Fruit fly (Drosophila melanogaster) whole organism, embryonic: Measurements from ENCODE around the gene CG3604.

Experiments
- Asciz ChIP-seq: fragments of 200-800 bp; sonication (Bioruptor generic); optimal IDR thresholded peaks from 2 replicates; lab custom pipeline; 2017; ENCODE audit warnings: missing biosample characterization, mild to moderate bottlenecking, missing genetic modification characterization, missing genetic modification reagents
- CG10274 ChIP-seq: fragments of 200-800 bp; sonication (Bioruptor generic); optimal IDR thresholded peaks from 3 replicates; lab custom pipeline; 2017; ENCODE audit warnings: missing biosample characterization, mild to moderate bottlenecking, missing genetic modification characterization
- CG12391 ChIP-seq: fragments of 200-800 bp; sonication (Bioruptor generic); optimal IDR thresholded peaks from 3 replicates; lab custom pipeline; 2018; ENCODE audit warnings: missing biosample characterization, mild to moderate bottlenecking, missing genetic modification characterization, moderate library complexity
- CG12659 ChIP-seq: fragments of 200-800 bp; sonication (Bioruptor generic); optimal IDR thresholded peaks from 3 replicates; lab custom pipeline; 2017; ENCODE audit warnings: mild to moderate bottlenecking, missing biosample characterization, missing genetic modification reagents, missing genetic modification characterization
- CG12744 ChIP-seq: fragments of 200-800 bp; sonication (Bioruptor generic); optimal IDR thresholded peaks from 2 replicates; lab custom pipeline; 2016; ENCODE audit warnings: missing biosample characterization, missing genetic modification characterization
- CG15514 ChIP-seq: fragments of 200-800 bp; sonication (Bioruptor generic); optimal IDR thresholded peaks from 3 replicates; lab custom pipeline; 2017; ENCODE audit warnings: missing biosample characterization, missing genetic modification characterization, mild to moderate bottlenecking, moderate library complexity, missing genetic modification reagents
- CG18599 ChIP-seq: fragments of 200-800 bp; sonication (Bioruptor generic); optimal IDR thresholded peaks from 3 replicates; lab custom pipeline; 2017; ENCODE audit warnings: missing biosample characterization, missing genetic modification characterization, mild to moderate bottlenecking, moderate library complexity, missing genetic modification reagents
- CG30403 ChIP-seq: fragments of 200-800 bp; sonication (Bioruptor generic); optimal IDR thresholded peaks from 3 replicates; lab custom pipeline; 2016; ENCODE audit warnings: missing biosample characterization, missing genetic modification characterization
- CG33213 ChIP-seq: fragments of 200-800 bp; sonication (Bioruptor generic); optimal IDR thresholded peaks from 3 replicates; lab custom pipeline; 2016; ENCODE audit warnings: missing biosample characterization, missing genetic modification characterization
- CG3407 ChIP-seq: fragments of 200-800 bp; sonication (Bioruptor generic); optimal IDR thresholded peaks from 2 replicates; lab custom pipeline; 2018; ENCODE audit warnings: missing biosample characterization, mild to moderate bottlenecking, missing genetic modification characterization
- CG34376 ChIP-seq: fragments of 200-800 bp; sonication (Bioruptor generic); optimal IDR thresholded peaks from 2 replicates; lab custom pipeline; 2018; ENCODE audit warnings: missing biosample characterization, mild to moderate bottlenecking, missing genetic modification characterization
- CG6175 ChIP-seq: fragments of 200-800 bp; sonication (Bioruptor generic); IDR thresholded peaks from 3 replicates; pipeline ENCODE4 v1.3.6; 2022; ENCODE audit warnings: missing biosample characterization, missing genetic modification characterization
- CG6813 ChIP-seq: fragments of 200-800 bp; sonication (Bioruptor generic); optimal IDR thresholded peaks from 2 replicates; lab custom pipeline; 2017; ENCODE audit warnings: missing biosample characterization, missing genetic modification characterization, mild to moderate bottlenecking, moderate library complexity, missing genetic modification reagents
- CG6854 ChIP-seq: fragments of 200-800 bp; sonication (Bioruptor generic); optimal IDR thresholded peaks from 3 replicates; lab custom pipeline; 2017; ENCODE audit warnings: missing biosample characterization, mild to moderate bottlenecking, missing genetic modification characterization
- CkIIα-i1 ChIP-seq: fragments of 200-800 bp; sonication (Bioruptor generic); IDR thresholded peaks from 2 replicates; pipeline ENCODE4 v1.3.6; 2022; ENCODE audit warnings: missing biosample characterization, missing genetic modification characterization
- CoRest ChIP-seq: fragments of 200-800 bp; sonication (Bioruptor generic); optimal IDR thresholded peaks from 3 replicates; lab custom pipeline; 2018; ENCODE audit warnings: missing biosample characterization, mild to moderate bottlenecking, missing genetic modification characterization, moderate library complexity
- Dfd ChIP-seq, 2 experiments: fragments of >200 bp; optimal IDR thresholded peaks; 2 replicates each; lab custom pipeline; 2017; ENCODE audit warnings: missing biosample characterization in 2 of 2, missing genetic modification characterization in 2 of 2
- Fer3 ChIP-seq: fragments of 200-800 bp; sonication (Bioruptor generic); optimal IDR thresholded peaks from 2 replicates; lab custom pipeline; 2018; ENCODE audit warnings: missing biosample characterization, mild to moderate bottlenecking, missing genetic modification characterization, moderate library complexity
- Med ChIP-seq: fragments of 200-800 bp; sonication (Bioruptor generic); peaks from one replicate; lab custom pipeline; 2016; ENCODE audit warnings: missing biosample characterization, missing genetic modification characterization, mild to moderate bottlenecking, inconsistent platforms, moderate library complexity
- Neu2 ChIP-seq: fragments of 200-800 bp; sonication (Bioruptor generic); optimal IDR thresholded peaks from 3 replicates; lab custom pipeline; 2016; ENCODE audit warnings: missing biosample characterization, missing genetic modification characterization, borderline replicate concordance
- Oaz ChIP-seq: fragments of 200-800 bp; sonication (Bioruptor generic); IDR thresholded peaks from 2 replicates; pipeline ENCODE4 v1.3.6; 2022; ENCODE audit warnings: missing biosample characterization, missing genetic modification characterization
- Ptx1 ChIP-seq: fragments of 200-800 bp; sonication (Bioruptor generic); IDR thresholded peaks from 2 replicates; pipeline ENCODE4 v1.3.6; 2022; ENCODE audit warnings: missing biosample characterization, missing genetic modification characterization
- Sox100B ChIP-seq: fragments of 200-800 bp; sonication (Bioruptor generic); optimal IDR thresholded peaks from 3 replicates; lab custom pipeline; 2018; ENCODE audit warnings: missing biosample characterization, mild to moderate bottlenecking, missing genetic modification characterization
- Xrp1 ChIP-seq: fragments of 200-800 bp; sonication (Bioruptor generic); IDR thresholded peaks from 2 replicates; pipeline ENCODE4 v1.3.6; 2022; ENCODE audit warnings: missing biosample characterization, missing genetic modification characterization
- abd-A ChIP-seq: fragments of 200-800 bp; sonication (Bioruptor generic); optimal IDR thresholded peaks from 3 replicates; lab custom pipeline; 2019; ENCODE audit warnings: missing biosample characterization, mild to moderate bottlenecking, missing genetic modification characterization, moderate library complexity
- aop ChIP-seq: fragments of 200-800 bp; sonication (Bioruptor generic); IDR thresholded peaks from 2 replicates; pipeline ENCODE4 v1.3.6; 2022; ENCODE audit warnings: missing biosample characterization, missing genetic modification characterization
- ara ChIP-seq: fragments of 200-800 bp; sonication (Bioruptor generic); IDR thresholded peaks from 2 replicates; pipeline ENCODE4 v1.3.6; 2022; ENCODE audit warnings: missing biosample characterization, missing genetic modification characterization
- az2 ChIP-seq: fragments of 200-800 bp; sonication (Bioruptor generic); optimal IDR thresholded peaks from 3 replicates; lab custom pipeline; 2016; ENCODE audit warnings: missing biosample characterization, missing genetic modification characterization
- bcd ChIP-seq: fragments of 200-800 bp; sonication (Bioruptor generic); optimal IDR thresholded peaks from 2 replicates; lab custom pipeline; 2017; ENCODE audit warnings: missing biosample characterization, mild to moderate bottlenecking, missing genetic modification characterization
- bsh ChIP-seq, 2 experiments: fragments of 200-800 bp; sonication (Bioruptor generic); optimal IDR thresholded peaks; 2 replicates each; lab custom pipeline; 2017 to 2018; ENCODE audit warnings: mild to moderate bottlenecking in 2 of 2, missing biosample characterization in 2 of 2, missing genetic modification characterization in 2 of 2, moderate library complexity in 1 of 2
- cad ChIP-seq: fragments of >200 bp; optimal IDR thresholded peaks from 2 replicates; lab custom pipeline; 2017; ENCODE audit warnings: missing biosample characterization, missing genetic modification characterization
- cas ChIP-seq: fragments of 200-800 bp; sonication (Bioruptor generic); IDR thresholded peaks from 2 replicates; pipeline ENCODE4 v1.3.6; 2022; ENCODE audit warnings: missing biosample characterization, missing genetic modification characterization
- chinmo ChIP-seq: fragments of 200-800 bp; sonication (Bioruptor generic); IDR thresholded peaks from 4 replicates; pipeline ENCODE4 v1.3.6; 2022; ENCODE audit warnings: missing biosample characterization, missing genetic modification characterization; ENCODE audit not compliant: partially characterized antibody
- dmrt11E ChIP-seq: fragments of 200-800 bp; sonication (Bioruptor generic); optimal IDR thresholded peaks from 3 replicates; lab custom pipeline; 2018; ENCODE audit warnings: missing biosample characterization, mild to moderate bottlenecking, missing genetic modification characterization, moderate library complexity
- dpn ChIP-seq, 2 experiments: fragments of 200-800 bp; sonication (Bioruptor generic); optimal IDR thresholded peaks; 3 replicates each; lab custom pipeline; 2016; ENCODE audit warnings: missing biosample characterization in 2 of 2, missing genetic modification characterization in 2 of 2
- eve ChIP-seq, 2 experiments: fragments of >200 bp; optimal IDR thresholded peaks; 2 replicates each; lab custom pipeline; 2017; ENCODE audit warnings: missing biosample characterization in 2 of 2, missing genetic modification characterization in 2 of 2
- fu2 ChIP-seq: fragments of 200-800 bp; sonication (Bioruptor generic); optimal IDR thresholded peaks from 2 replicates; lab custom pipeline; 2016; ENCODE audit warnings: missing biosample characterization, missing genetic modification characterization
- hkb ChIP-seq, 2 experiments: fragments of 200-800 bp in 1 of 2; fragments of >200 bp in 1 of 2; sonication (Bioruptor generic) in 1 of 2; IDR thresholded peaks in 1 of 2; optimal IDR thresholded peaks in 1 of 2; 2 replicates each; pipeline versions ENCODE4 v1.3.6 to Lab custom; 2017 to 2022; ENCODE audit warnings: missing biosample characterization in 1 of 2, missing genetic modification characterization in 1 of 2
- kah ChIP-seq: fragments of 200-800 bp; sonication (Bioruptor generic); optimal IDR thresholded peaks from 2 replicates; lab custom pipeline; 2018; ENCODE audit warnings: missing biosample characterization, mild to moderate bottlenecking, missing genetic modification characterization
- kay ChIP-seq: fragments of 200-800 bp; sonication (Bioruptor generic); optimal IDR thresholded peaks from 2 replicates; lab custom pipeline; 2016; ENCODE audit warnings: missing biosample characterization, missing genetic modification characterization
- kni ChIP-seq: fragments of 200-800 bp; sonication (Bioruptor generic); optimal IDR thresholded peaks from 3 replicates; lab custom pipeline; 2017; ENCODE audit warnings: mild to moderate bottlenecking, missing biosample characterization, missing genetic modification reagents, missing genetic modification characterization
- knrl ChIP-seq: fragments of 200-800 bp; sonication (Bioruptor generic); IDR thresholded peaks from 3 replicates; pipeline ENCODE4 v1.3.6; 2022; ENCODE audit warnings: missing biosample characterization, missing genetic modification characterization; ENCODE audit not compliant: partially characterized antibody
- lilli ChIP-seq: fragments of 200-800 bp; sonication (Bioruptor generic); optimal IDR thresholded peaks from 3 replicates; lab custom pipeline; 2016; ENCODE audit warnings: missing biosample characterization, missing genetic modification characterization
- org-1 ChIP-seq: fragments of 200-800 bp; sonication (Bioruptor generic); optimal IDR thresholded peaks from 2 replicates; lab custom pipeline; 2017; ENCODE audit warnings: missing biosample characterization, missing genetic modification characterization
- pan ChIP-seq, 4 experiments: fragments of >200 bp in 3 of 4; fragments of 200-800 bp in 1 of 4; sonication (Bioruptor generic) in 1 of 4; optimal IDR thresholded peaks in 3 of 4; IDR thresholded peaks in 1 of 4; 2 replicates each; pipeline versions ENCODE4 v1.3.6 to Lab custom; 2017 to 2022; ENCODE audit warnings: missing biosample characterization in 2 of 4, missing genetic modification characterization in 2 of 4, mixed read lengths in 1 of 4
- scrt ChIP-seq: fragments of 200-800 bp; sonication (Bioruptor generic); optimal IDR thresholded peaks from 2 replicates; lab custom pipeline; 2018; ENCODE audit warnings: missing biosample characterization, mild to moderate bottlenecking, missing genetic modification characterization, moderate library complexity
- so ChIP-seq: fragments of 200-800 bp; sonication (Bioruptor generic); IDR thresholded peaks from 3 replicates; pipeline ENCODE4 v1.3.6; 2022; ENCODE audit warnings: missing biosample characterization, missing genetic modification characterization
- tap ChIP-seq: fragments of 200-800 bp; optimal IDR thresholded peaks from 3 replicates; lab custom pipeline; 2019; ENCODE audit warnings: missing biosample characterization, mild to moderate bottlenecking, missing genetic modification characterization, moderate library complexity

Gene CG3604

dm6 chr2L:3729635-3730034, 32.0 kb upstream of the CG3604 start:
- TF ChIP-seq CG12391 (tag; lab: Kevin White, UChicago): no peak
- no peak for TF ChIP-seq Asciz (GFP tag; lab: Kevin White, UChicago)
- TF ChIP-seq cas (GFP tag; lab: Robert Waterston, UW): 0 out of 2 replicates have a peak, but pooled peaks have one; percentile 15
- TF ChIP-seq Dfd (GFP tag; optimal IDR thresholded peaks at IDR 0.05; lab: Kevin White, UChicago): no peak
- TF ChIP-seq kay (GFP tag; lab: Kevin White, UChicago): no peak
- TF ChIP-seq kni (GFP tag; lab: Kevin White, UChicago): no peak
- no peak for TF ChIP-seq CG34376
- 0 out of 4 replicates have a peak, but pooled peaks have one; percentile 40 for TF ChIP-seq chinmo
- no peak for TF ChIP-seq Oaz
- peak; percentile 4 for TF ChIP-seq CG18599 (GFP tag; lab: Kevin White, UChicago)
- no peak for TF ChIP-seq lilli (GFP tag; lab: Kevin White, UChicago)
- no peak for TF ChIP-seq CG12744 (GFP tag; lab: Kevin White, UChicago)
- TF ChIP-seq az2 (GFP tag; lab: Kevin White, UChicago): no peak
- peak; percentile 70 for TF ChIP-seq abd-A (tag; lab: Kevin White, UChicago)
- TF ChIP-seq CG10274 (GFP tag; lab: Kevin White, UChicago): peak; percentile 26
- no peak for TF ChIP-seq dpn (GFP tag; optimal IDR thresholded peaks at IDR 0.05; lab: Kevin White, UChicago)
- TF ChIP-seq CG6854 (GFP tag; lab: Kevin White, UChicago): no peak
- TF ChIP-seq ara: no peak
- no peak for TF ChIP-seq pan (optimal IDR thresholded peaks at IDR 0.05; lab: Kevin White, UChicago)
- TF ChIP-seq pan (GFP tag; optimal IDR thresholded peaks at IDR 0.05 in 1 of 2, IDR thresholded peaks at IDR 0.05 in 1 of 2): no peak
- TF ChIP-seq eve (GFP tag; optimal IDR thresholded peaks at IDR 0.05; lab: Kevin White, UChicago): no peak
- TF ChIP-seq CG12659 (GFP tag; lab: Kevin White, UChicago): no peak
- TF ChIP-seq knrl (GFP tag; lab: Robert Waterston, UW): no peak
- TF ChIP-seq cad (GFP tag; lab: Kevin White, UChicago): no peak
- no peak for TF ChIP-seq CG33213 (GFP tag; lab: Kevin White, UChicago)
- TF ChIP-seq scrt (GFP tag; lab: Kevin White, UChicago): peak; percentile 94
- TF ChIP-seq kah: peak; percentile 41

- TF ChIP-seq aop (no peak), bsh (GFP tag; optimal IDR thresholded peaks at IDR 0.05; lab: Kevin White, UChicago) (peak in 1 of 2 experiments; percentile 43), so (GFP tag; lab: Robert Waterston, UW) (0 out of 3 replicates have a peak, but pooled peaks have one; percentile 33), CG6813 (GFP tag; lab: Kevin White, UChicago) (peak; percentile 29), org-1 (peak; percentile 0), tap (tag; lab: Kevin White, UChicago) (peak; percentile 17), dmrt11E (tag; lab: Kevin White, UChicago) (no peak), Neu2 (no peak), CoRest (tag; lab: Kevin White, UChicago) (peak; percentile 41), hkb (optimal IDR thresholded peaks at IDR 0.05; lab: Kevin White, UChicago) (no peak), hkb (GFP tag; IDR thresholded peaks at IDR 0.05; lab: Robert Waterston, UW) (0 out of 2 replicates have a peak, but pooled peaks have one; percentile 23), Ptx1 (GFP tag; lab: Robert Waterston, UW) (peak; percentile 37; the same call in 1 of the 2 replicates), kah (no peak), fu2 (GFP tag; lab: Kevin White, UChicago) (no peak), scrt (GFP tag; lab: Kevin White, UChicago) (peak; percentile 19), CG30403 (GFP tag; lab: Kevin White, UChicago) (peak; percentile 13), Sox100B (GFP tag; lab: Kevin White, UChicago) (peak; percentile 39), Fer3 (tag; lab: Kevin White, UChicago) (peak; percentile 27), bcd (GFP tag; lab: Kevin White, UChicago) (peak; percentile 1), Med (GFP tag; lab: Kevin White, UChicago) (peak; percentile 86), CG15514 (GFP tag; lab: Kevin White, UChicago) (peak; percentile 1), CG6175 (GFP tag; lab: Robert Waterston, UW) (no peak), CG3407 (no peak), CkIIα-i1 (GFP tag; lab: Robert Waterston, UW) (no peak), Xrp1 (GFP tag; lab: Robert Waterston, UW) (0 out of 2 replicates have a peak, but pooled peaks have one; percentile 21)
Observed at dm6 chr2L:3719414-3719959, 21.8 kb upstream of the CG3604 start.
